Fruit fly (Drosophila melanogaster): ENCODE measurements around the gene CG17568.

Gene CG17568

DNA sequence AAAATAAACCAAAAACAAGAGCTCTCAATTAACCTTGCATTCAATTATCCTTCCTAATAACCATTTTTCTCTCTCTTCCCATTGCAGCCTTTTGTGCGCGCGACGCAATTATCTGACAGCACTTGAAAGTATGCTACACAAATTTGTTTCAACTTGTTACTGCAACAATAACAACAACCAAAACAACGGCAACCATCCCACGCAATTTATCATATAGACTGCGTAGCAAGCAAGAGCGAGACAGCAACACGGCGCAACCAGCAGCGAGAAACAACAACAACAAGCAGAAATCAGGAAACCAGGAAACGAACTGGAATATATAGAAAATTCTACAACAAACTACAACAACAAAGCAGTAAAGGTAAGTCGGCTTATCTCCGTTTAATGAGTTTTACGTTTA, 15.5 kb downstream of the CG17568 start:
- no peak for TF ChIP-seq Sin3A (optimal IDR thresholded peaks at IDR 0.05)

DNA sequence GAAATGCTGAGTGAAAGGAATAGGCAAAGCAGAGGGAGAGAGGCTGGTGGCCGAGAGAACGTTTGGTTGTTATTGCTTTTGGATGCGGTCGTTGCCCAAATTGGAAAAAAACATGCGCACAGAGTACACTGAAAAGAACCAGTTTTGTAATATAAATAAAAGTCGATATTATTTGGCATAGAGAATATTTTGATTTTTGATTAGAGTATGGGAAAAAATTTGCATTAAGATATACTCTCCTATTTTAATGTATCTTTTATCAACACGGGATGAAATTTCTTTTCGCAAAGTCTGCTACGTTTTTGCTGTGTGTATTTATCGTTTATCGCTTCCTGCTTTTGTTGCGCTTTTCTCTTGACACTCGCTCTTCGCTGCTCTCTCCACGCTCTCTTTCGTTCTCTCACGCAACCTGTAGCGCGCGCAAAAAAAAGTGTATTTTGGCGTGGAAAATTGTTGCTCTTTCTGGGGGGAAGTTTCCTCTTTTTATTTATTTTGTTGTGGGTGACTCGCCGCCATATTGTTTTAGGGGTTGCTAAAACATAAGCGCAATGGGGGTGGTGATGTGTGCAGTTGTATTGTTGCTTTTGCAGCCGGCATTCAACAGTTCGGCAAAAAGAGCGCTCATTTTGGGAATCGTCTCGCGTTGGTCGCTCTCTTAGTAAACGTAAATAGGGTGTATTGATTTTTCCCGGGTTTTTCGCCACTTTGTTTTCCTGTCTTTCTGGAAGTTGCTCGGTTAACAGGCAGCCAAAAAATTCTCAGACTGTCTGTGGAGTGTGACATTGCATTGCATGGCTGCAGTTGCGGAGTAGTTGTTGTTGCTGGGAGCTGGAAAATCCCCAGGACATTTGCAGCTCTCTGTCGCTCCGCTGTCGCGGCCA, 16.3 kb downstream of the CG17568 start:
- no peak for TF ChIP-seq insv (optimal IDR thresholded peaks at IDR 0.05)
- no peak for TF ChIP-seq ttk (optimal IDR thresholded peaks at IDR 0.05)
- TF ChIP-seq Sin3A (optimal IDR thresholded peaks at IDR 0.05): no peak
- TF ChIP-seq psq (optimal IDR thresholded peaks at IDR 0.05): no peak
- no peak for TF ChIP-seq h (optimal IDR thresholded peaks at IDR 0.05)
- TF ChIP-seq Myc (optimal IDR thresholded peaks at IDR 0.05): no peak

- TF ChIP-seq Sin3A (optimal IDR thresholded peaks at IDR 0.05) (no peak), insv (optimal IDR thresholded peaks at IDR 0.05) (no peak), ttk (optimal IDR thresholded peaks at IDR 0.05) (no peak), psq (optimal IDR thresholded peaks at IDR 0.05) (no peak), h (optimal IDR thresholded peaks at IDR 0.05) (no peak), Myc (optimal IDR thresholded peaks at IDR 0.05) (no peak)
Observed at dm6 chr2L:19163975-19164371, 17.5 kb downstream of the CG17568 start.

DNA sequence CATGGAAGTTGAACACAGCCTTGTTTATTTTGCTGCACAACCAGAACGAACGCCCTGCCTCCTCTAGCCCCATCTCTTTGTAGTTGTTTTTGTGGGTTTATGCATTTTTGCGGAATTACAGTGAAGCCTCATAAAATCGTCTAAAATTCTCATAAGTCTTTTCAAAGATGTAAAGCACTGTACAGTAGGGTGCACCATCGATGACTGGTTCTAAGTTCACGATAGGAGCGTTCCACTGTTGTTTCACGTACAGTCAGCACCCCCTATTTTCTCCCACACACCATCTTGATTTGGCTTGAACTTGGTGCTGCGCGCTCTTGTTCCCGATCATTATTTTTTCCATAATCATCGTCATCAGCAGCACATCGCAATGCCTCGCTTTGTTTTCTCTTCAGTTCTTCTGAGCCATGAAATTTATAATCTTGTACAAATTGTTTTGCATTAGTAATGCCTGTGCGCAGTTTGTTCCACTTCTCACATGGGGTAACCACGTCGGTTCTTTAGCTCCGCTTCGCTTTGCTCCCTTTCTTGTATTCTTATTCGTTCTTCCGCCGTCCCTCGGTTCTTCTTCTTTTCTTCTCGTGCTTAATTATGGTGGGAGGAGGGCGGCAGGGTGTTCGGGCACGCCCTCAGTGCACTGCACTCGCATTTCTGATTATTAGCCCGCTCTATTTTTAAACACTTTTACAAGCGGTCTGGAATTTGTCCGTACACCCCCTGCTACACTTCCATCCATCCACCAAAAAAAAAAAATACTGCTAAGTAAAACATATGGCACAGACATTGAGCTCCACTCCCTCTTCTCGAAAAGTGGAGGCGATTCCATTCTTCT, 18.1 kb downstream of the CG17568 start:
- TF ChIP-seq ttk (optimal IDR thresholded peaks at IDR 0.05): no peak
- no peak for TF ChIP-seq insv (optimal IDR thresholded peaks at IDR 0.05)
- no peak for TF ChIP-seq psq (optimal IDR thresholded peaks at IDR 0.05)
- no peak for TF ChIP-seq Sin3A (optimal IDR thresholded peaks at IDR 0.05)
- TF ChIP-seq Myc (optimal IDR thresholded peaks at IDR 0.05): no peak
- TF ChIP-seq h (optimal IDR thresholded peaks at IDR 0.05): no peak

- TF ChIP-seq psq (optimal IDR thresholded peaks at IDR 0.05) (no peak), insv (optimal IDR thresholded peaks at IDR 0.05) (no peak), Sin3A (optimal IDR thresholded peaks at IDR 0.05) (no peak), h (optimal IDR thresholded peaks at IDR 0.05) (no peak), ttk (optimal IDR thresholded peaks at IDR 0.05) (no peak), Myc (optimal IDR thresholded peaks at IDR 0.05) (no peak)
Observed at dm6 chr2L:19162330-19163100, 19.0 kb downstream of the CG17568 start.

DNA sequence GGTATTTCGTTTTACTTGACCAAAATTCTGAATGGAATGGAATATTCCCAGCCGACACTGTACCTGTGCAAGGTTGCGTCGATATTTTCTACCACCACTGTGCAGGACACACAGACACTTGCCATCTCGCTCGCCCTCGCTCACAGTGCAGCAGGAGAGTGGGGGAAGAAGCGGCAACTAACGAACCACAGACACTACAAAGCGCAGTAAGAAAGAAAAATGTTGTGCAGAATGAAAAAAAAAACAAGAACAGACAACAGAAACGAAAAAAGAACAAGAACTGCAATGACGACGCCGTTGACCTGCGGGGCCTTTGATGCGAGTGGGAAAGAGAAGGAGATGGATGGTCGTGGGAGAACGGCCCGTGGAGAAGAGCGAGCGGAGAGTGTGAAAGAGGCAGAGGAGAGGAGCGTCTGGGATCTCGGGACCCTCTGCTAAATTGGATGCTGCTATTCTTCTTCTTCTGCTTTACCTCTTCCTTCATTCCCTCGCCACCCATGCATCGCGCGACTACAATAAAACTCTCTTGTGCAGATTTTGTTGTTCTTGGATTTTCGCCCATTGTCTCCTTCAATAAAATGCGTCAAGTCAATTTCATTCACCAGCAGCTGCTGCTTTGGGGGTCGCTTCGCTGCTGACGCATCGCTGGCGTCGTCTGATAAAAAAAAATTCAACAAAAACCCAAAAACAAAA, 20.0 kb downstream of the CG17568 start:
- no peak for TF ChIP-seq ttk (optimal IDR thresholded peaks at IDR 0.05)
- TF ChIP-seq psq (optimal IDR thresholded peaks at IDR 0.05): no peak
- no peak for TF ChIP-seq Sin3A (optimal IDR thresholded peaks at IDR 0.05)
- no peak for TF ChIP-seq insv (optimal IDR thresholded peaks at IDR 0.05)
- TF ChIP-seq Myc (optimal IDR thresholded peaks at IDR 0.05): no peak
- TF ChIP-seq h (optimal IDR thresholded peaks at IDR 0.05): no peak

DNA sequence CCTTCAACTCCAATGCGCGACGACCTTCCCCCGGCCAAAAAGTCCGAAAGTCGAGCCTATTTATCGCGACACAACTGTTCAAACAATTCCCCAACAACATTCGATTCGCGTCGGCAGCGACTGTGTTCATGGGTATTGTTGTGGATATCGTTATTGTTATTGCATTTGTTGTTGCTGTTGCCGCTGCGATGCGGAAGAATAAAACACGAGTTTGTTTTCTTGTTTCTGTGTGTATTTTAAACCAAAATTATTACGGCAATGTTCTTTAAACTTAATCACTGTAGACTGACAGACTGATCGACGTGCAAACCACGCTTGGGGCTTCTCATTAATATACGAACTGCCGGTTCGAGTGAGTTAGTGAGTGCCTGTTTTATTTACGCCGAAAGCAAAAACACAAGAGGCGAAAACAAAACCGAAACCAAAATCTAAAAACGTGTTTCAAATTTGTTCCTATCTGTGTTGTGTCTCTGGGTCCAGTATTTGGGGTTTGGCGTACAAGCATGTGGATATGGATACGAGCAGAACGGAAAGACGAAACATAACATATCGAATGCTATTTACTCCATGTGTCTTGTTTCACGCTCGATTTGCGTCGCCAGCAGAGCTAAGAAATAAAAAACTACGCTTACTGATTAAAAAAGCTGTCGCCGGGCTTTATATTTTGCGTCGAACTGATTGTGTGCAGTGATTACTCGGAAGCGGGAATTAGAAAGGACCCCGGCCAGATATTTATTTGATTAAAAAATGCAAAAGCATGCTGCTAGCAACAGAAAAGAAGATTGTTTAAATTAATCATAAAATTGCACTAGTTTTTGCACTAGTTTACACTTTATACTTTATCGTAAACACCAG, 21.7 kb downstream of the CG17568 start:
- TF ChIP-seq insv (optimal IDR thresholded peaks at IDR 0.05) (no peak), ttk (optimal IDR thresholded peaks at IDR 0.05) (no peak), psq (optimal IDR thresholded peaks at IDR 0.05) (no peak), Myc (optimal IDR thresholded peaks at IDR 0.05) (no peak), Sin3A (optimal IDR thresholded peaks at IDR 0.05) (no peak), h (optimal IDR thresholded peaks at IDR 0.05) (no peak)

- TF ChIP-seq psq (optimal IDR thresholded peaks at IDR 0.05) (no peak), h (optimal IDR thresholded peaks at IDR 0.05) (no peak), insv (optimal IDR thresholded peaks at IDR 0.05) (no peak), ttk (optimal IDR thresholded peaks at IDR 0.05) (no peak), Sin3A (optimal IDR thresholded peaks at IDR 0.05) (no peak), Myc (optimal IDR thresholded peaks at IDR 0.05) (no peak)
Observed at dm6 chr2L:19158679-19159551, 22.6 kb downstream of the CG17568 start.

DNA sequence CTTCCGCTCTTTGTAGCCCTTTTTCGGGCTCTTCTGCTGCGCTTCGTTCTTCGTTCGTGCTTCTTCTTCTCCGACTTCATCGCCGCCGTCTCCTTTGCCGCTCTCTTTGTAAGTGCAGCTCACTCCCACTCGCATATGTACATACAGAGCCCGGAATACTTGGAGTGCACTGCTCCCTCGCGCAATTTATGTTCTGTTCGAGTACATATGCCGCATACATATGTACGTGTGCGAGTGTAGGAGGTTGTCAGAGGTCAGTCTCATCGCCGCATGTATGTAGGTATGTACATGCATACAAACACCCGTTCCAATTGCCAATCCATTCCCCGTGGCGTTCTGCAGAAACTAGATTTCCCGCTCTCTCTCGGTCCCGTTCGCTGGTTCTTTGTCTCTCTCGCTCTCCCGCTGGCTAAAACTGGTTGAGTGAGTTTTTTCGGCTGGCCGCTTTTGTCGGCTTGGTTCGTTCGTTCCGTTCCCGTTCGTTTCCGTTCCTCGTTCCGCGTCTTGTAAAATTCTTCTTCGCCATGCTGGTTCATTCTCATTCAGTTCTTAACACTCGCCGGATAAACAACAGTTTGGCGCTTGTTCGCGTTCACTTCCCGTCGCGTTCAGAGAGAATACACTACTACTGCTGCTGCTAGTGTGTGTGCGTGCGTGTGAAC, 23.4 kb downstream of the CG17568 start:
- TF ChIP-seq h (optimal IDR thresholded peaks at IDR 0.05) (no peak), Sin3A (optimal IDR thresholded peaks at IDR 0.05) (no peak), insv (optimal IDR thresholded peaks at IDR 0.05) (no peak), ttk (optimal IDR thresholded peaks at IDR 0.05) (no peak), psq (optimal IDR thresholded peaks at IDR 0.05) (no peak), Myc (optimal IDR thresholded peaks at IDR 0.05) (no peak)
